Worm (Caenorhabditis elegans): ENCODE results near the gene ZK1058.9.

Gene ZK1058.9

DNA sequence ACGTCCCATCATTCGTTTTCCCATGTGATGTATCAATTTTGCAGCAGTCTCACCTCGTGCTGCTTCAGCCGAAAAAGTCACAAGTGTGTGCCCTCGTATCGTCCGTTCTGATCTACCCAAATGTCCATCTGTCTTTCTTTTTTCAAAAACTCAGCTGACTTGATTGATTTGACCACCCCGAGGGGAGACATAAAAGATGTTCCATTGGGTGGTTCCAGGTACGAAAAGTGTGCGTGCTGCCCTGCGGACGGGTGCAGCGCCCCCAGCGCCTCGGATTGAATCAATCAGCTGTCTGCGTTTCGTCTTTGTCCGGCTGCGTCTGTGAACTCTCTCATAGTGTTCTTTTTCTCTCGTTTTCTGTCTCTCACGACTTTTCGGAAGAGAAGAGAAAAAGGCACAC lies 27.2 kb upstream of the ZK1058.9 start (continued):
- no peak for TF ChIP-seq hlh-26 (GFP tag; conservative IDR thresholded peaks at IDR 0.05)
- no peak; the same call in 1 of the 2 replicates for TF ChIP-seq Y67H2A.10 (GFP tag; conservative IDR thresholded peaks at IDR 0.05)
- no peak for TF ChIP-seq ceh-91 (GFP tag; IDR thresholded peaks at IDR 0.05)
- TF ChIP-seq D2030.7 (GFP tag; IDR thresholded peaks at IDR 0.05) = no peak
- no peak for TF ChIP-seq him-1 (tag; optimal IDR thresholded peaks at IDR 0.05)
- 0 out of 2 replicates have a peak, but pooled peaks have one; percentile 29 for TF ChIP-seq attf-3 (GFP tag; conservative IDR thresholded peaks at IDR 0.05)
- TF ChIP-seq lin-35 (GFP tag; optimal IDR thresholded peaks at IDR 0.05) = no peak
- no peak for TF ChIP-seq tlf-1 (GFP tag; optimal IDR thresholded peaks at IDR 0.05)
- TF ChIP-seq C06A6.2 (GFP tag; conservative IDR thresholded peaks at IDR 0.05) = no peak
- TF ChIP-seq madf-10 (tag; optimal IDR thresholded peaks at IDR 0.05) = no peak
- TF ChIP-seq B0336.3 (GFP tag; IDR thresholded peaks at IDR 0.05) = no peak
- no peak for TF ChIP-seq ccch-3 (GFP tag; optimal IDR thresholded peaks at IDR 0.05)
- peak; percentile 25 for TF ChIP-seq K12H6.12 (tag; optimal IDR thresholded peaks at IDR 0.05)
- TF ChIP-seq snpc-3.4 (tag; optimal IDR thresholded peaks at IDR 0.05) = no peak
- TF ChIP-seq let-526 (GFP tag; IDR thresholded peaks at IDR 0.05) = no peak; the same call in 1 of the 2 replicates
- peak; percentile 29 for TF ChIP-seq ztf-26 (tag; optimal IDR thresholded peaks at IDR 0.05)
- TF ChIP-seq T26A5.8 (tag; optimal IDR thresholded peaks at IDR 0.05) = no peak
- TF ChIP-seq T07F8.4 (tag; optimal IDR thresholded peaks at IDR 0.05) = no peak
- no peak for TF ChIP-seq tbx-9 (tag; optimal IDR thresholded peaks at IDR 0.05; ENCODE audit: borderline replicate concordance)
- no peak for TF ChIP-seq Y56A3A.18 (GFP tag; IDR thresholded peaks at IDR 0.05)
- no peak for TF ChIP-seq aptf-3 (GFP tag; IDR thresholded peaks at IDR 0.05)
- TF ChIP-seq madf-6 (GFP tag; IDR thresholded peaks at IDR 0.05) = no peak
- peak; percentile 69; the same call in 1 of the 2 replicates for TF ChIP-seq Y95B8A.8 (GFP tag; IDR thresholded peaks at IDR 0.05)
- no peak for TF ChIP-seq rpc-1 (optimal IDR thresholded peaks at IDR 0.05)
- no peak for TF ChIP-seq rpc-1 (tag; optimal IDR thresholded peaks at IDR 0.05)
- TF ChIP-seq B0261.1 (tag; optimal IDR thresholded peaks at IDR 0.05) = no peak
- TF ChIP-seq ceh-27 (GFP tag; optimal IDR thresholded peaks at IDR 0.05) = peak; percentile 38
- TF ChIP-seq lin-54 (GFP tag; optimal IDR thresholded peaks at IDR 0.05) = no peak
- TF ChIP-seq somi-1 (GFP tag; optimal IDR thresholded peaks at IDR 0.05) = peak; percentile 71

DNA sequence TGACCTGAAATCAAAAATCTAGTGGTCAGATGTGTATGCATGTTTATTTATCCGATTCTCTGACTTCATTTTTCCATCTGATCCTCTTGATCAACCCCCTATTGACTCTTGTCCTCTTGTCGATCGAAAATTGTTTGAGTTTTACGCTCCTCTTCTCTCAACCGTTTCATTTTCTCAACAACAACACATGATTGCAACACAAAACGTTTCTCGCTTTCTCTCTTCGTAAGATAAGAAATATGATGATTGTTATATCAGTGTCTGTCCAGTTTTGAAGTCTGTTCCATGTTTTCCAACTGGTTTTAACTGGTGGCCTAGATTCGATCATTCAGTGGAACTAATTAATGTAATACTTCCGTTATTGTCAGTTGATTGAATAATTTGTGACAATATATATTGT lies 26.0 kb upstream of the ZK1058.9 start:
- peak; percentile 52 for TF ChIP-seq nhr-80 (tag; optimal IDR thresholded peaks at IDR 0.05)
- no peak for TF ChIP-seq tlf-1 (GFP tag; optimal IDR thresholded peaks at IDR 0.05)
- TF ChIP-seq hmg-20 (GFP tag; IDR thresholded peaks at IDR 0.05) = no peak
- no peak for TF ChIP-seq athp-1 (tag; optimal IDR thresholded peaks at IDR 0.05)
- TF ChIP-seq ztf-22 (GFP tag; optimal IDR thresholded peaks at IDR 0.05) = no peak

DNA sequence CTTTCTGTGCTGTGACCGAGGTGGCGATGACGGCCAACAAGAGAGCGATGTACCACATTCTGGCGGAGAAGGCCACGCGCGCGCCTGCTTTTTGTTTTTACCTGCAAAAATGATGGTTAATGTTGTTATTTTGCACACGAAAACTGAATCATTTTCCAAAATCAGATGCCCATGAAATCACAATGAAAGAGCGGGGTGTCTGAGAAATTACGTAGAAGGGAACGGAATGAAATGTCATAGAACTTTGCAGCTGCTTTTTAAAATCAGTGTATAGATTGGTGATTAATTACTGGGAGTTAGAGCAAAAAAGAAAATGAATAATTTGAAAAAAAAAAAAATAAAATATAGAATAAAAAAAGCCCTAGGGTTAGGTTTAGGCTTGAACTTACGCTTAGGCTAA lies 9.8 kb upstream of the ZK1058.9 start, which contains the start of gene npl-10:
Gene npl-10 (minus strand): TSS at position 101 of the 400 bp plus-strand sequence.
- no peak for TF ChIP-seq F33H1.4 (GFP tag; IDR thresholded peaks at IDR 0.05)
- no peak for TF ChIP-seq ets-4 (GFP tag; optimal IDR thresholded peaks at IDR 0.05)
- no peak for TF ChIP-seq ZK185.1 (tag; optimal IDR thresholded peaks at IDR 0.05; ENCODE audit: poor library complexity, severe bottlenecking)
- TF ChIP-seq ceh-27 (GFP tag; optimal IDR thresholded peaks at IDR 0.05) = no peak
- no peak for TF ChIP-seq nfyb-1 (GFP tag; IDR thresholded peaks at IDR 0.05)
- no peak for TF ChIP-seq lin-35 (GFP tag; optimal IDR thresholded peaks at IDR 0.05)
- TF ChIP-seq D2030.7 (GFP tag; IDR thresholded peaks at IDR 0.05) = no peak
- TF ChIP-seq F37B4.10 (GFP tag; IDR thresholded peaks at IDR 0.05) = no peak
- TF ChIP-seq Y67H2A.10 (GFP tag; conservative IDR thresholded peaks at IDR 0.05) = no peak
- no peak for TF ChIP-seq F49E8.2 (tag; optimal IDR thresholded peaks at IDR 0.05; ENCODE audit: insufficient read depth)
- no peak for TF ChIP-seq Y79H2A.3 (GFP tag; conservative IDR thresholded peaks at IDR 0.05)
- TF ChIP-seq ccch-3 (GFP tag; optimal IDR thresholded peaks at IDR 0.05) = no peak
- no peak for TF ChIP-seq F57A8.1 (GFP tag; optimal IDR thresholded peaks at IDR 0.05)
- TF ChIP-seq let-526 (GFP tag; IDR thresholded peaks at IDR 0.05) = no peak
- TF ChIP-seq ceh-79 (tag; optimal IDR thresholded peaks at IDR 0.05) = no peak
